Worm (Caenorhabditis elegans) whole organism, young adult: ENCODE results near the gene sams-1.

Source experiments
- F33H1.4 ChIP-seq: fragments of 200-800 bp; sonication (Bioruptor generic); IDR thresholded peaks from 2 replicates; pipeline ENCODE4 v1.3.6; 2022; ENCODE audit warnings: missing genetic modification reagents, missing genetic modification characterization, missing compliant biosample characterization
- F37B4.10 ChIP-seq: fragments of 200-800 bp; sonication (Bioruptor generic); IDR thresholded peaks from 2 replicates; pipeline ENCODE4 v1.3.6; 2022; ENCODE audit warnings: missing genetic modification characterization, missing compliant biosample characterization
- K11D2.4 ChIP-seq: fragments of 200-800 bp; sonication (Bioruptor generic); IDR thresholded peaks from 2 replicates; pipeline ENCODE4 v1.3.6; 2022; ENCODE audit warnings: missing genetic modification reagents, missing genetic modification characterization, missing compliant biosample characterization
- ceh-91 ChIP-seq: fragments of 200-800 bp; sonication (Bioruptor generic); IDR thresholded peaks from 2 replicates; pipeline ENCODE4 v1.3.6; 2022; ENCODE audit warnings: missing genetic modification reagents, missing genetic modification characterization, missing compliant biosample characterization
- egrh-3 ChIP-seq: fragments of 200-800 bp; sonication (Bioruptor generic); IDR thresholded peaks from 2 replicates; pipeline ENCODE4 v1.3.6; 2022; ENCODE audit warnings: missing genetic modification reagents, missing genetic modification characterization, missing compliant biosample characterization
- gei-17 ChIP-seq: fragments of 200-800 bp; sonication (Bioruptor generic); optimal IDR thresholded peaks from 2 replicates; lab custom pipeline; 2018; ENCODE audit warnings: mild to moderate bottlenecking, missing genetic modification characterization, missing compliant biosample characterization
- let-607 ChIP-seq, 2 experiments: fragments of 200-800 bp in 1 of 2; sonication (Bioruptor generic) in 1 of 2; sonication (generic microtip) in 1 of 2; optimal IDR thresholded peaks; 2 replicates each; lab custom pipeline; 2016 to 2018; ENCODE audit warnings: mild to moderate bottlenecking in 2 of 2, missing compliant biosample characterization in 2 of 2, missing genetic modification characterization in 2 of 2, moderate library complexity in 2 of 2, missing genotype in 1 of 2
- snpc-4 ChIP-seq, 5 experiments: fragments of 150-350 bp in 1 of 5; sonication (generic microtip) in 4 of 5; optimal IDR thresholded peaks; 2 replicates each; lab custom pipeline; 2014 to 2018; ENCODE audit warnings: missing genetic modification characterization in 5 of 5, missing biosample characterization in 3 of 5, antibody characterized with exemption in 2 of 5, mild to moderate bottlenecking in 2 of 5, missing compliant biosample characterization in 2 of 5, missing genotype in 2 of 5, moderate library complexity in 2 of 5, missing genetic modification reagents in 1 of 5
- tlf-1 ChIP-seq: fragments of 200-800 bp; sonication (Bioruptor generic); optimal IDR thresholded peaks from 2 replicates; lab custom pipeline; 2018; ENCODE audit warnings: mild to moderate bottlenecking, missing genetic modification characterization, missing compliant biosample characterization

ce11 chrX:11983576-11984061 lies 17.9 kb downstream of the sams-1 start, which contains the start of gene C49F5.3:
- no peak for TF ChIP-seq tlf-1
- no peak for TF ChIP-seq F33H1.4
- no peak for TF ChIP-seq egrh-3
- no peak for TF ChIP-seq ceh-91
- TF ChIP-seq gei-17 (GFP tag; lab: Kevin White, UChicago): no peak
- no peak for TF ChIP-seq F37B4.10 (GFP tag; lab: Robert Waterston, UW)
- TF ChIP-seq snpc-4 (GFP tag; optimal IDR thresholded peaks at IDR 0.05; lab: Kevin White, UChicago): no peak
- no peak for TF ChIP-seq snpc-4 (tag; optimal IDR thresholded peaks at IDR 0.05; lab: Kevin White, UChicago)
- TF ChIP-seq K11D2.4 (GFP tag; lab: Robert Waterston, UW): no peak
- no peak for TF ChIP-seq let-607 (tag; optimal IDR thresholded peaks at IDR 0.05; lab: Kevin White, UChicago)
